Worm (Caenorhabditis elegans) whole organism, L1 larva: ENCODE data around the gene lin-14.

Source experiments
- elt-3 ChIP-seq, 6 experiments: fragments of 150-350 bp in 1 of 6; sonication (generic microtip); optimal IDR thresholded peaks; 2 replicates each; lab custom pipeline; 2017 to 2018; ENCODE audit warnings: missing biosample characterization in 6 of 6, missing genetic modification characterization in 6 of 6, inconsistent platforms in 1 of 6
- nhr-11 ChIP-seq: fragments of 150-350 bp; optimal IDR thresholded peaks from 2 replicates; lab custom pipeline; 2014; ENCODE audit warnings: missing biosample characterization, missing genetic modification characterization
- pag-3 ChIP-seq: sonication (generic microtip); optimal IDR thresholded peaks from 2 replicates; lab custom pipeline; 2017; ENCODE audit warnings: missing genetic modification characterization, mild to moderate bottlenecking, missing compliant biosample characterization, antibody characterized with exemption, borderline replicate concordance; ENCODE audit not compliant: insufficient read depth
- skn-1 ChIP-seq: fragments of 150-350 bp; optimal IDR thresholded peaks from 2 replicates; lab custom pipeline; 2014; ENCODE audit warnings: missing biosample characterization, missing genetic modification characterization
- sptf-1 ChIP-seq: fragments of 150-350 bp; optimal IDR thresholded peaks from 2 replicates; lab custom pipeline; 2014; ENCODE audit warnings: missing biosample characterization, missing genetic modification characterization
- unc-130 ChIP-seq: fragments of 150-350 bp; optimal IDR thresholded peaks from 2 replicates; lab custom pipeline; 2017; ENCODE audit warnings: missing biosample characterization, missing genetic modification characterization, inconsistent platforms

DNA sequence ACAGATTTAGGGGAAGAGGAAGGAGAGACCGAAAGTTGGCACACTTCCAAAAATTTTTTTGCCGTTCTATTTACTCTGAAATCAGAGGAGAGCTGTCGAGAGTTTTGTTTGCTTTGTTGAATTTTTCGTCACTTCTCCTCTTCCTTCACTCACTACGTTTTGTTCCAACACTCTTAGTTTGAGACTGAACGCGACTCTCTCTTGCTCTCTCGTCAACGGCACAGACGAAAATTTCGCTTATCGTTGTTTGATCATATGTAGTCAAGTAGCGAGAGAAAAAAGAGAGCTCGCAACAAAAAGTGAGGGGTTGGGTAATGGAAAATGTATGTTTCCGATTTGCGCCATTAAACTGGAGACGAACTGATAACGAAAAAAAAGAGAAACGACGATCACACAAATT lies 17.3 kb downstream of the lin-14 start:
- TF ChIP-seq elt-3 (tag; optimal IDR thresholded peaks at IDR 0.05; lab: Kevin White, UChicago) (no peak), pag-3 (no peak), unc-130 (no peak), nhr-11 (tag; lab: Kevin White, UChicago) (no peak), skn-1 (tag; lab: Kevin White, UChicago) (no peak), sptf-1 (no peak)
